Worm (Caenorhabditis elegans): ENCODE results near the gene sdz-1.

DNA sequence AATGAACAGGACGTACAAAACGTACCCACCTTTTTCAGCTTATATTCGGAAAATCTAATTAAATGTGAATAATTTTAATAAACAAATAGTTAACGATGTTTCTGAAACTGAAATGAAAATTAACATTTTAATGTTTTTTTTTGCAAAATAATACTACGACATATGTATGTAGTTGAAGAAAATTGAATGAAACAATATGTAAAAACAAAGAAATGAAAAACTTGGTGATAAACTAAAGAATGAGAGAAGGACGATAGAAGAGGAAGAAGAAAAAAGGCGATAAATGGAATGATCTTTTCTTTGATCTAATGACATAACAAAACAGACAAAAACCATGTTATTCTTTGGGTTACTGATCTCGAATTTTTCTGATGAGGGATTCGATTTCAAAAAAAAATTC is 10.2 kb upstream of the sdz-1 start, which contains the start of gene B0303.11:
- TF ChIP-seq mep-1 (tag; optimal IDR thresholded peaks at IDR 0.05): no peak
- TF ChIP-seq sem-2 (GFP tag; optimal IDR thresholded peaks at IDR 0.05): no peak
- TF ChIP-seq unc-39 (tag; optimal IDR thresholded peaks at IDR 0.05): no peak
- TF ChIP-seq ztf-11 (tag; optimal IDR thresholded peaks at IDR 0.05): no peak

Data from whole organism, mixed stage, embryonic.